Worm (Caenorhabditis elegans): ENCODE measurements around the gene D1054.3.

D1054.3 gene

ce11 chrV:10747263-10747951 is 23.8 kb upstream of the D1054.3 start, which contains the start of the genes selt-1.2 and F28H7.2:
TSS of gene selt-1.2 (minus strand) at chrV:10747363.
TSS of gene F28H7.2 (plus strand) at chrV:10747901.
- TF ChIP-seq pqm-1 (tag; optimal IDR thresholded peaks at IDR 0.05), result peak; percentile 40
- TF ChIP-seq snpc-4 (tag; optimal IDR thresholded peaks at IDR 0.05), result no peak

- TF ChIP-seq fkh-10 (GFP tag; optimal IDR thresholded peaks at IDR 0.05) (no peak), fkh-2 (tag; optimal IDR thresholded peaks at IDR 0.05) (no peak), elt-2 (tag; optimal IDR thresholded peaks at IDR 0.05) (peak; percentile 95), ceh-16 (tag; optimal IDR thresholded peaks at IDR 0.05) (no peak), ZK546.5 (tag; optimal IDR thresholded peaks at IDR 0.05) (no peak), elt-1 (tag; optimal IDR thresholded peaks at IDR 0.05) (no peak), jun-1 (tag; optimal IDR thresholded peaks at IDR 0.05) (peak; percentile 61), nhr-11 (tag; optimal IDR thresholded peaks at IDR 0.05) (no peak), pqm-1 (tag; optimal IDR thresholded peaks at IDR 0.05) (peak; percentile 96), eor-1 (tag; optimal IDR thresholded peaks at IDR 0.05) (no peak), ama-1 (optimal IDR thresholded peaks at IDR 0.05) (no peak), hmg-11 (tag; optimal IDR thresholded peaks at IDR 0.05) (no peak), unc-62 (GFP tag; optimal IDR thresholded peaks at IDR 0.05) (no peak), mdl-1 (tag; optimal IDR thresholded peaks at IDR 0.05) (no peak)
Observed at ce11 chrV:10750630-10751029, 20.6 kb upstream of the D1054.3 start, which contains the start of gene F28H7.3. TSS of gene F28H7.3 (minus strand) at chrV:10750788.

- TF ChIP-seq ama-1 (optimal IDR thresholded peaks at IDR 0.05) (no peak), elt-2 (tag; optimal IDR thresholded peaks at IDR 0.05) (no peak), fos-1 (tag; optimal IDR thresholded peaks at IDR 0.05) (no peak), snpc-4 (tag; optimal IDR thresholded peaks at IDR 0.05) (no peak), ceh-28 (tag; optimal IDR thresholded peaks at IDR 0.05) (no peak), fkh-2 (tag; optimal IDR thresholded peaks at IDR 0.05) (no peak)
Observed at ce11 chrV:10754050-10754449, 17.2 kb upstream of the D1054.3 start, which contains the start of gene F28H7.7. TSS of gene F28H7.7 (minus strand) at chrV:10754150.

ce11 chrV:10756698-10757097 is 14.6 kb upstream of the D1054.3 start, which contains the start of gene irld-6:
TSS of gene irld-6 (minus strand) at chrV:10756798.
- TF ChIP-seq unc-62 (GFP tag; optimal IDR thresholded peaks at IDR 0.05) (no peak), ztf-11 (tag; optimal IDR thresholded peaks at IDR 0.05) (no peak), pha-4 (tag; optimal IDR thresholded peaks at IDR 0.05) (no peak), fkh-2 (tag; optimal IDR thresholded peaks at IDR 0.05) (no peak), tbx-2 (tag; optimal IDR thresholded peaks at IDR 0.05) (no peak), nfya-1 (tag; optimal IDR thresholded peaks at IDR 0.05; ENCODE audit: insufficient read depth) (no peak), elt-2 (tag; optimal IDR thresholded peaks at IDR 0.05) (no peak), egl-5 (tag; optimal IDR thresholded peaks at IDR 0.05) (no peak), nhr-23 (tag; optimal IDR thresholded peaks at IDR 0.05) (no peak), sea-2 (GFP tag; optimal IDR thresholded peaks at IDR 0.05) (no peak), fos-1 (tag; optimal IDR thresholded peaks at IDR 0.05) (no peak), nhr-237 (tag; optimal IDR thresholded peaks at IDR 0.05) (no peak), ceh-82 (tag; optimal IDR thresholded peaks at IDR 0.05) (no peak), nhr-25 (tag; optimal IDR thresholded peaks at IDR 0.05) (no peak), elt-3 (tag; optimal IDR thresholded peaks at IDR 0.05) (no peak), aly-2 (tag; optimal IDR thresholded peaks at IDR 0.05) (no peak), nhr-67 (tag; optimal IDR thresholded peaks at IDR 0.05) (no peak), lin-39 (tag; optimal IDR thresholded peaks at IDR 0.05) (no peak)

- peak; percentile 35 for TF ChIP-seq nhr-23 (tag; optimal IDR thresholded peaks at IDR 0.05)
- TF ChIP-seq unc-39 (tag; optimal IDR thresholded peaks at IDR 0.05), result no peak
- peak; percentile 40 for TF ChIP-seq egl-5 (tag; optimal IDR thresholded peaks at IDR 0.05)
- TF ChIP-seq ceh-16 (tag; optimal IDR thresholded peaks at IDR 0.05), result no peak
- TF ChIP-seq ama-1 (optimal IDR thresholded peaks at IDR 0.05), result no peak
- TF ChIP-seq eor-1 (tag; optimal IDR thresholded peaks at IDR 0.05), result no peak
- TF ChIP-seq nhr-25 (tag; optimal IDR thresholded peaks at IDR 0.05), result peak; percentile 83
- TF ChIP-seq lin-39 (tag; optimal IDR thresholded peaks at IDR 0.05), result no peak
Observed at ce11 chrV:10757128-10757527, 14.1 kb upstream of the D1054.3 start.
